Worm (Caenorhabditis elegans) whole organism, L3 larva: ENCODE measurements around the gene gpcp-2.

Source experiments
- R02D3.7 ChIP-seq: fragments of 150-350 bp; optimal IDR thresholded peaks from 2 replicates; lab custom pipeline; 2014; ENCODE audit warnings: missing biosample characterization, missing genetic modification characterization
- ZK546.5 ChIP-seq: sonication (generic microtip); optimal IDR thresholded peaks from 2 replicates; lab custom pipeline; 2017; ENCODE audit warnings: missing biosample characterization, missing genetic modification characterization
- aly-2 ChIP-seq: fragments of 150-350 bp; optimal IDR thresholded peaks from 2 replicates; lab custom pipeline; 2014; ENCODE audit warnings: missing biosample characterization, missing genetic modification characterization
- ceh-16 ChIP-seq: sonication (generic microtip); optimal IDR thresholded peaks from 2 replicates; lab custom pipeline; 2017; ENCODE audit warnings: missing biosample characterization, missing genetic modification characterization
- ceh-28 ChIP-seq: fragments of 150-350 bp; optimal IDR thresholded peaks from 2 replicates; lab custom pipeline; 2014; ENCODE audit warnings: missing biosample characterization, missing genetic modification reagents, missing genetic modification characterization
- ceh-82 ChIP-seq: fragments of 150-350 bp; optimal IDR thresholded peaks from 2 replicates; lab custom pipeline; 2014; ENCODE audit warnings: missing biosample characterization, missing genetic modification characterization
- daf-12 ChIP-seq: fragments of 150-350 bp; optimal IDR thresholded peaks from 2 replicates; lab custom pipeline; 2014; ENCODE audit warnings: missing biosample characterization, missing genetic modification reagents, missing genetic modification characterization
- egl-27 ChIP-seq: sonication (generic microtip); optimal IDR thresholded peaks from 4 replicates; lab custom pipeline; 2017; ENCODE audit warnings: missing biosample characterization, missing genetic modification reagents, missing genetic modification characterization
- egl-5 ChIP-seq: fragments of 150-350 bp; optimal IDR thresholded peaks from 2 replicates; lab custom pipeline; 2017; ENCODE audit warnings: missing biosample characterization, missing genetic modification reagents, missing genetic modification characterization, inconsistent platforms
- elt-1 ChIP-seq: fragments of 150-350 bp; optimal IDR thresholded peaks from 2 replicates; lab custom pipeline; 2014; ENCODE audit warnings: missing biosample characterization, missing genetic modification characterization
- elt-2 ChIP-seq: sonication (generic microtip); optimal IDR thresholded peaks from 2 replicates; lab custom pipeline; 2016; ENCODE audit warnings: missing genetic modification reagents, mild to moderate bottlenecking, missing genetic modification characterization, missing compliant biosample characterization
- elt-3 ChIP-seq, 3 experiments: fragments of 150-350 bp in 1 of 3; sonication (generic microtip) in 2 of 3; optimal IDR thresholded peaks; 2 replicates in 2 of 3; 4 replicates in 1 of 3; lab custom pipeline; 2014 to 2017; ENCODE audit warnings: missing biosample characterization in 3 of 3, missing genetic modification characterization in 3 of 3
- eor-1 ChIP-seq, 2 experiments: fragments of 150-350 bp; optimal IDR thresholded peaks; 2 replicates each; lab custom pipeline; 2014 to 2018; ENCODE audit warnings: missing biosample characterization in 2 of 2, missing genetic modification characterization in 2 of 2
- fkh-10 ChIP-seq: sonication (generic microtip); optimal IDR thresholded peaks from 2 replicates; lab custom pipeline; 2017; ENCODE audit warnings: missing biosample characterization, missing genetic modification reagents, missing genetic modification characterization
- fkh-2 ChIP-seq: fragments of 150-350 bp; optimal IDR thresholded peaks from 2 replicates; lab custom pipeline; 2014; ENCODE audit warnings: missing biosample characterization, missing genetic modification reagents, missing genetic modification characterization
- fos-1 ChIP-seq: fragments of 150-350 bp; optimal IDR thresholded peaks from 2 replicates; lab custom pipeline; 2014; ENCODE audit warnings: missing biosample characterization, missing genetic modification characterization
- hmg-11 ChIP-seq: sonication (generic microtip); optimal IDR thresholded peaks from 2 replicates; lab custom pipeline; 2016; ENCODE audit warnings: missing genetic modification characterization, missing compliant biosample characterization
- jun-1 ChIP-seq: fragments of 150-350 bp; optimal IDR thresholded peaks from 2 replicates; lab custom pipeline; 2014; ENCODE audit warnings: missing biosample characterization, missing genetic modification reagents, missing genetic modification characterization
- lin-15B ChIP-seq: fragments of 150-350 bp; optimal IDR thresholded peaks from 2 replicates; lab custom pipeline; 2014; ENCODE audit warnings: missing biosample characterization, missing genetic modification characterization
- lin-39 ChIP-seq: fragments of 150-350 bp; optimal IDR thresholded peaks from 2 replicates; lab custom pipeline; 2018; ENCODE audit warnings: missing biosample characterization, missing genetic modification reagents, missing genetic modification characterization
- lsy-12 ChIP-seq: sonication (generic microtip); optimal IDR thresholded peaks from 2 replicates; lab custom pipeline; 2016; ENCODE audit warnings: mild to moderate bottlenecking, missing genetic modification characterization, missing compliant biosample characterization
- mml-1 ChIP-seq: fragments of 150-350 bp; sonication (generic microtip); optimal IDR thresholded peaks from 3 replicates; lab custom pipeline; 2014; ENCODE audit warnings: missing biosample characterization, missing genetic modification characterization
- nfya-1 ChIP-seq: sonication (generic microtip); optimal IDR thresholded peaks from 2 replicates; lab custom pipeline; 2017; ENCODE audit warnings: missing genetic modification characterization, mild to moderate bottlenecking, missing compliant biosample characterization, antibody characterized with exemption, moderate library complexity; ENCODE audit not compliant: insufficient read depth
- nhr-11 ChIP-seq: fragments of 150-350 bp; optimal IDR thresholded peaks from 2 replicates; lab custom pipeline; 2014; ENCODE audit warnings: missing biosample characterization, missing genetic modification characterization
- nhr-12 ChIP-seq: fragments of 150-350 bp; optimal IDR thresholded peaks from 2 replicates; lab custom pipeline; 2014; ENCODE audit warnings: missing biosample characterization, missing genetic modification characterization
- nhr-23 ChIP-seq: fragments of 150-350 bp; optimal IDR thresholded peaks from 2 replicates; lab custom pipeline; 2014; ENCODE audit warnings: missing biosample characterization, missing genetic modification reagents, missing genetic modification characterization
- nhr-25 ChIP-seq: sonication (generic microtip); optimal IDR thresholded peaks from 2 replicates; lab custom pipeline; 2017; ENCODE audit warnings: missing biosample characterization, missing genetic modification characterization
- nhr-28 ChIP-seq: fragments of 150-350 bp; optimal IDR thresholded peaks from 2 replicates; lab custom pipeline; 2014; ENCODE audit warnings: missing biosample characterization, missing genetic modification characterization
- nhr-43 ChIP-seq: sonication (generic microtip); optimal IDR thresholded peaks from 2 replicates; lab custom pipeline; 2016; ENCODE audit warnings: mild to moderate bottlenecking, missing genetic modification characterization, missing compliant biosample characterization; ENCODE audit not compliant: poor library complexity, severe bottlenecking
- nhr-67 ChIP-seq: fragments of 150-350 bp; optimal IDR thresholded peaks from 2 replicates; lab custom pipeline; 2014; ENCODE audit warnings: missing biosample characterization, missing genetic modification characterization
- nhr-76 ChIP-seq: fragments of 150-350 bp; sonication (generic microtip); optimal IDR thresholded peaks from 5 replicates; lab custom pipeline; 2014; ENCODE audit warnings: missing biosample characterization, missing genetic modification characterization
- nhr-77 ChIP-seq: fragments of 150-350 bp; optimal IDR thresholded peaks from 2 replicates; lab custom pipeline; 2014; ENCODE audit warnings: missing biosample characterization, missing genetic modification characterization
- pha-4 ChIP-seq: fragments of 150-350 bp; optimal IDR thresholded peaks from 2 replicates; lab custom pipeline; 2014; ENCODE audit warnings: missing biosample characterization, missing genetic modification reagents, missing genetic modification characterization
- pqm-1 ChIP-seq: fragments of 150-350 bp; optimal IDR thresholded peaks from 2 replicates; lab custom pipeline; 2017; ENCODE audit warnings: missing biosample characterization, missing genetic modification characterization, inconsistent platforms
- sea-2 ChIP-seq: fragments of 150-350 bp; sonication (generic microtip); optimal IDR thresholded peaks from 4 replicates; lab custom pipeline; 2014; ENCODE audit warnings: missing biosample characterization, missing genetic modification reagents, missing genetic modification characterization
- skn-1 ChIP-seq: fragments of 150-350 bp; optimal IDR thresholded peaks from 2 replicates; lab custom pipeline; 2014; ENCODE audit warnings: missing biosample characterization, missing genetic modification characterization
- snpc-4 ChIP-seq: fragments of 150-350 bp; optimal IDR thresholded peaks from 2 replicates; lab custom pipeline; 2014; ENCODE audit warnings: missing biosample characterization, missing genetic modification characterization
- tbx-2 ChIP-seq: sonication (generic microtip); optimal IDR thresholded peaks from 2 replicates; lab custom pipeline; 2016; ENCODE audit warnings: mild to moderate bottlenecking, missing genetic modification characterization, missing compliant biosample characterization
- unc-39 ChIP-seq: sonication (generic microtip); optimal IDR thresholded peaks from 4 replicates; lab custom pipeline; 2017; ENCODE audit warnings: missing biosample characterization, missing genetic modification characterization
- unc-62 ChIP-seq: fragments of 150-350 bp; sonication (generic microtip); optimal IDR thresholded peaks from 4 replicates; lab custom pipeline; 2014; ENCODE audit warnings: missing biosample characterization, missing genetic modification reagents, missing genetic modification characterization
- zag-1 ChIP-seq: fragments of 150-350 bp; optimal IDR thresholded peaks from 2 replicates; lab custom pipeline; 2014; ENCODE audit warnings: missing biosample characterization, missing genetic modification characterization
- ztf-11 ChIP-seq: fragments of 150-350 bp; optimal IDR thresholded peaks from 2 replicates; lab custom pipeline; 2014; ENCODE audit warnings: missing biosample characterization, missing genetic modification characterization
- ztf-4 ChIP-seq: fragments of 150-350 bp; optimal IDR thresholded peaks from 2 replicates; lab custom pipeline; 2014; ENCODE audit warnings: missing biosample characterization, missing genetic modification characterization

The gpcp-2 gene

ce11 chrII:8071012-8071625, 2.1 kb downstream of the gpcp-2 start:
- TF ChIP-seq ceh-82 (tag; lab: Kevin White, UChicago) (no peak), pqm-1 (tag; lab: Kevin White, UChicago) (peak; percentile 32), fkh-2 (tag; lab: Kevin White, UChicago) (no peak), elt-2 (peak; percentile 72), nhr-23 (tag; lab: Kevin White, UChicago) (peak; percentile 7), nhr-43 (tag; lab: Kevin White, UChicago) (peak; percentile 38), unc-39 (no peak)

ce11 chrII:8065985-8066384, 7.2 kb downstream of the gpcp-2 start, which contains the start of gene pdha-1:
Gene pdha-1, plus strand, starts transcription at chrII:8066285.
- TF ChIP-seq nhr-25 (tag; lab: Kevin White, UChicago) (no peak), nhr-28 (tag; lab: Kevin White, UChicago) (no peak), unc-62 (GFP tag; lab: Kevin White, UChicago) (no peak), nhr-11 (tag; lab: Kevin White, UChicago) (no peak), hmg-11 (tag; lab: Kevin White, UChicago) (no peak), lsy-12 (tag; lab: Kevin White, UChicago) (no peak)

- TF ChIP-seq unc-62 (GFP tag; lab: Kevin White, UChicago) (no peak), lin-15B (peak; percentile 96), hmg-11 (tag; lab: Kevin White, UChicago) (peak; percentile 22), mml-1 (tag; lab: Kevin White, UChicago) (no peak), nfya-1 (tag; lab: Kevin White, UChicago) (peak; percentile 75), nhr-25 (tag; lab: Kevin White, UChicago) (peak; percentile 80), skn-1 (tag; lab: Kevin White, UChicago) (peak; percentile 77), unc-39 (no peak), nhr-76 (tag; lab: Kevin White, UChicago) (no peak), zag-1 (no peak), jun-1 (tag; lab: Kevin White, UChicago) (peak; percentile 32), daf-12 (tag; lab: Kevin White, UChicago) (no peak), ceh-28 (tag; lab: Kevin White, UChicago) (no peak), elt-2 (peak; percentile 81), lsy-12 (tag; lab: Kevin White, UChicago) (peak; percentile 23), ztf-4 (tag; lab: Kevin White, UChicago) (no peak), ZK546.5 (tag; lab: Kevin White, UChicago) (no peak), pqm-1 (tag; lab: Kevin White, UChicago) (peak; percentile 39), snpc-4 (tag; lab: Kevin White, UChicago) (peak; percentile 68), nhr-67 (tag; lab: Kevin White, UChicago) (no peak), nhr-77 (tag; lab: Kevin White, UChicago) (no peak), pha-4 (tag; lab: Kevin White, UChicago) (peak; percentile 82), ceh-16 (tag; lab: Kevin White, UChicago) (no peak), nhr-23 (tag; lab: Kevin White, UChicago) (no peak), egl-5 (tag; lab: Kevin White, UChicago) (peak; percentile 9), egl-27 (tag; lab: Kevin White, UChicago) (no peak), sea-2 (GFP tag; lab: Kevin White, UChicago) (no peak), tbx-2 (tag; lab: Kevin White, UChicago) (no peak), lin-39 (tag; lab: Kevin White, UChicago) (peak; percentile 83), ceh-82 (tag; lab: Kevin White, UChicago) (no peak), nhr-12 (tag; lab: Kevin White, UChicago) (no peak), elt-3 (tag; optimal IDR thresholded peaks at IDR 0.05; lab: Kevin White, UChicago) (no peak), aly-2 (no peak), fkh-10 (no peak), fkh-2 (tag; lab: Kevin White, UChicago) (no peak), eor-1 (tag; optimal IDR thresholded peaks at IDR 0.05; lab: Kevin White, UChicago) (no peak), elt-1 (no peak), fos-1 (no peak), nhr-28 (tag; lab: Kevin White, UChicago) (no peak), ztf-11 (tag; lab: Kevin White, UChicago) (no peak), R02D3.7 (peak; percentile 42), nhr-43 (tag; lab: Kevin White, UChicago) (peak; percentile 36)
Measured at ce11 chrII:8062334-8062791, 10.8 kb downstream of the gpcp-2 start, which contains the start of gene ufd-2. Gene ufd-2, plus strand, starts transcription at chrII:8062741.
